Fruit fly (Drosophila melanogaster): ENCODE results near the gene N.

Gene N

DNA sequence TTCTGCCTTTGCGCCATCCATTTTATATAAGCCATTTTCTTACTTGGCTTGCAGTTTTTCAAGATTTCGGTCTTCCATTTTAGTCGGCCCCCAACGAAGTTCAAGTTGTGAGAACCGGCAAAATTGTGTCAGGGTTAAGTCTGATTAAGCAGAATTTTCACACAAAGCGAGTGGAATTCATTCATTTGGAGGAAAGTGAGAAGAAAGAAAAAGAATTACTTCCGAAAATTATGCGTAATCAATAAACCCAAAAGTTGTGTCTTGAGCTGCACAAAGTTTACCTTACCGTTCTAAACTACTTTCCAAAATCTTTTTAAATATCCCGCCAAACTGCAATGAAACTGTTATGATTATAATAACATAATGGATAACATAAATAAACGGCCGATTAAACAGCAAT, 39.7 kb downstream of the N start, which contains the start of gene Fcp3C:
Gene Fcp3C, minus strand, starts transcription at position 101 of the 400 bp plus-strand sequence.
- no peak for TF ChIP-seq CG17801 (GFP tag; optimal IDR thresholded peaks at IDR 0.05; ENCODE audit: partially characterized antibody)

DNA sequence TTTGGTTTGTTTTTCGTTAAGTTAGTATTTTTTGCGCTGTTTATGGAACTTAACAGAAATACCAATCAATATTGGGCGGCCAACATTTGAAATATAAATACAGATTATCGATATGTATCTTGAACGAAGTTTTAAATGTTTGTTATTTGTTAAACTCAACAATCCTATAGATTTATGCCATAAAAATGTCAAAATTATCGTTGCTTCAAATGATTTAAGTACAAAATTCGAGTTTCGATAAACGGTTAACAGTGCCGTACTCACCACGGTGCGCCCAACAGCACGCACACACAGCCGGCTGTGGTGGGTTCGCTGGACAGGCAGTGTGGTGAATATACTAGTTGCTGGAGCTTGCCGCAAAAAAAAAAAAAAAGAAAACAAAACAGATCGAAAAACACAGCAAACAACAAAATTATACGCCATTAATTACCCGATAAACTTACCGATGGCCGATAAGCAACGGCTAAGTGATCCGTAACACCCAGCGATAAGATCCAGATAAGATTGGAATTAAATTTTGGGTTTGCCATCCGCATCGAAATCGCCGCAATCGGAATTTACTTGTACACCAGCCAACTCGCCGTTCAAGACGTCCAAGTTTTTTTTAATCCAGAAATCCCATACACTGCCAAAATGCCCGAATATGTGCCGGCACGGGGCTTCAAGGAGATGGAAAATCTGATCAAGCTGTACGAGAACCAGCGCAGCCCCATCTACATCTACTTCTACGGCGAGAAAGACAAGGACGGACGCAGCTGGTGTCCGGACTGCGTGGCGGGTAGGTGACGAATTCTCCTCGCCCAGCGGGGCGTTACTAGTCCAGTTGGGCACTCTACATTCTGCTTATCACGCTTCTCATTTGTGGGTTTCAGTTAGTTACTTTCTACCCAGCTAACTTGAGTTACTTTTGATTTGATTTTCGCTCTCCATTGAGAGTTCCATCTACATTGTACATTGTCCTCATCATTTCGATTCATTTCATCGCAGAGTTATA, 40.5 kb downstream of the N start, which contains the start of gene CG3939:
Gene CG3939, plus strand, starts transcription at position 138 of the 994 bp plus-strand sequence.
- TF ChIP-seq CG17801 (GFP tag; optimal IDR thresholded peaks at IDR 0.05; ENCODE audit: partially characterized antibody): no peak

DNA sequence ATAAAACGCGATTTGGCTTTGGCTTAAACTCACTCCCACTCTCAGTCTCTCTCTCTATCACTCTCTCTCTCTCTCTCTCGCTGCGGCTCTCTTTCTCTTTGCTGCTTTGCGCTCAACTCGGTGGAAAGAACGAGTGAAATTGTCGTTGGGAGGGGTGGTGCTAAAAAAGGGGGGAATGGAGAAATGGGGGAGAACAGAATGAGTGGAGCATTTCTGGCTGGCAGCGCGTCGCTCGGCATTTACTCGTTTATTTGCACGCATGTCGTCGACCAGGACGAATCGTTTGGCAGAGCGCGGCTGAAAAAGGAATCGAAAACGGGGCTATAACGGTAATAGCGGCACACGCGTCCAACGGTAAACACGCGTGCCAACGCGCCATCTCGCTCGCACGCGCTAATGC, 41.5 kb downstream of the N start, which contains the start of gene dnc:
Gene dnc, plus strand, starts transcription at position 248 of the 400 bp plus-strand sequence.
- TF ChIP-seq CG17801 (GFP tag; optimal IDR thresholded peaks at IDR 0.05; ENCODE audit: partially characterized antibody): no peak

DNA sequence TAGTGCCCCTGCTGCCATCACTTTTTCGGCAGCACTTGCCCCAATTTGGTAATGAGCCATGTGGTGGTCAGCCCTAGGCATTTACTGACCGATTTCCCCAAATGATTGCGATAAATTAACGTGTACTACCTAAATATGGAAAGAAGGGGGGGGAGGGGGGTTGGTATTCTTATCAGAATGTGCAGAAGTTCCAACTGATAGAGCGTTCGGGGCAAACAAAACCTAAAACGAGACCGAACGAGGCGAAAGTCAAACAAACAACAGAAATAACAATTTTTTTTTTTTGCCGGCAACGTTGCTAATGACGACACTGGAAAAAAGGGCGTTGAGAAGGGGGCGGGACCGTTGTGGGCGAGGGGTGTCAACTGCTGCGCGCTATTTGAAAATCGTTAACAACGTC, 51.9 kb downstream of the N start:
- TF ChIP-seq CG17801 (GFP tag; optimal IDR thresholded peaks at IDR 0.05; ENCODE audit: partially characterized antibody): no peak

DNA sequence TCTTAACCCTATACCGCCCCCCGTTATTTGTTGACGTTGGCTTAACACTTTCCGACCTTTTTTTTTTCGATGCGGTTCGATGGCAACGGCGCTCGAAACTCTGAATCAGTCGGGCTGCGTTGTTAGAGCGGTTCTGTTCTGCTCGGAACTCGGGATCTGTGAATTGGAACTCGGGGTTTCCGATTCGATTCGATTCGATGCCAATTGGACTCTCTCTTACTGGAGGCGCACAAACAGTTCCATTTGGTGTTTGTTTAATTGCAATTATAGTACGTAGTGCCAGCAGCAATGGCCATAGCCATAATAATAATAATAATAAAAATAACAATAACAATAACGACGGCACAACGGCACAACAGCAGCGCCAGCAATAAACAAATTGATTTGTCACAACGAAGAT, 52.9 kb downstream of the N start:
- TF ChIP-seq CG17801 (GFP tag; optimal IDR thresholded peaks at IDR 0.05; ENCODE audit: partially characterized antibody): no peak

DNA sequence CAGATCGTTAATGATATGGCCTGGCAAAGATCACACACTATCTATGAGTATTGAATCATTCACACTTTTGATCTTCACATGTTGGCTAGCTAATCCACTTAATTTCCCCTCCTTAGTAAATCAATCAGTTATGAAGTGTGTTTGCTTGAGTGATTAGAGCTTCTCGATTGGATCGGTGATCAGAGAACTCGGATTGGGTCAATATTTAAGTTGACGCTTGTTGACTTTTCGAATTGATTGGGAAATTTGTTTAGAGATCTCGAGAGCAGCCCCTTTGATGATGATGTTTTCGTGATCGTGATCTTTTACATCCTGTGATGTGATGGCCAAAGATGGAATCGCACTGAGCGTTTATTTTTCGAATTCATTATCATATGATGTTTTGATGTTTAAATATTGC, 53.7 kb downstream of the N start:
- TF ChIP-seq CG17801 (GFP tag; optimal IDR thresholded peaks at IDR 0.05; ENCODE audit: partially characterized antibody): no peak

DNA sequence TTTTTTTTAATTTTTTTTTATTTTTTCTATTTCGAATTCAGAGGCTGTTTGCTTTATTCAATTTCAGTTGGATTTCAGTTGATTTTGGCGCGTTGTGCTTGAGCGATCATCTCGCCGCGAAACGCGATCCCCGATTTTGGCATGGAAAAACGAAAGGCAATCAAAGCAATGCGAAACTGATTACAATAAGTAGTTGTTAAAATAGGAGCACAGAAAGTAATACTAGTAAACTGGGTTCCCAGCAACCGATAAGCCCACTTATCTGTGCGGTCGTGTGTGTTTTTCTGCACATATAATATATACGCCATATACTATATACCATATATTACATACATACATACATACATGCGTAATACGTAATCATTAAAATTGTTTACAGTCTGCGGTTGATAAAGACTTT, 54.5 kb downstream of the N start:
- no peak for TF ChIP-seq CG17801 (GFP tag; optimal IDR thresholded peaks at IDR 0.05; ENCODE audit: partially characterized antibody)

DNA sequence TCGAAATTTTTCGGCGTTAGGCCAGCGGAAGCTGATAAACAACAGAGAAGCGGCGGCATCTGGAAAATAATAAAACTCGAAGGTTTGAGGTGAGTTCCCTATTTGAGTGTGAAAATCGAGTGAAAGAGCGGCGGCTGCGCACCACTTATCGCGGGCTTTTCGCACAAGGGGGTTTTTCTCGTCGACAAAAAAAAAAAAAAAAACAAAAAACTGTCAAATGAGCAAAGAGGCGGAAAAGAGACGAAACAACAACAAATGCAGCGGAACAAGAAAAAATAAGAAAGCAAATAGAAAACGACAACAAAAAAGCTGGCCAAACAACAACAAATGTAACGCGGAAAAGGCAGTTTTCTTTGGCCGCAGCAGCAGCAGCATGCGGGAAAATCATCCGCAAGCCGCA, 55.1 kb downstream of the N start:
- no peak for TF ChIP-seq CG17801 (GFP tag; optimal IDR thresholded peaks at IDR 0.05; ENCODE audit: partially characterized antibody)

DNA sequence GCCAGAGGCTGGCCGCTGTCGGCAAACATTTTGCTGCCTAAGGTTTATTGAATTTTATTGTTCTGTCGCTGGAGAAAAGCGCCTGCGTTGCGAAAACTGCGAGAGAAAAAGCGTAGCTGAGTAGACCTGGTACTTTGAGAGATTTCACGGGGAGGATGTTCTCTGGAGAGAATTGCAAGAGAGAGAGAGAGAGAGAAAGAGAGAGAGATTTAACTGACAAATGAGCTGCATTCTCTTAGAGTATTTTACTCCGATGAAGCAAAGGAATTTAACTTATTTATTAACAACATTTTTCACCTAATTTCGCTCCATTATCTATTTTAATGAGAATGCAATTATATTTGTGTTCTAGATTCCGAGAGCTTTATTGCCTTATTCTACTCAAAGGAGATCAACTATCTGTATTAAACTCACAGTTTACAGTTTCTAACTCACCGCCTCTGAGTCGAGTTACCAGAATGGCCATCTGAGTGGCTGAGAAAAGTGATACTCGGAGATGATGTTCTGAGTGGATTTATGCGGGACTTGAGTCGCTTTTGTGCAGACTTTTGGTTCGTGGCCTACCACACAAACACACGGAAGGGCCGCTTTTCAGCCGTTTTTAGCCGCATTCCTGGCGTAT, 56.3 kb downstream of the N start:
- TF ChIP-seq CG17801 (GFP tag; optimal IDR thresholded peaks at IDR 0.05; ENCODE audit: partially characterized antibody): no peak

DNA sequence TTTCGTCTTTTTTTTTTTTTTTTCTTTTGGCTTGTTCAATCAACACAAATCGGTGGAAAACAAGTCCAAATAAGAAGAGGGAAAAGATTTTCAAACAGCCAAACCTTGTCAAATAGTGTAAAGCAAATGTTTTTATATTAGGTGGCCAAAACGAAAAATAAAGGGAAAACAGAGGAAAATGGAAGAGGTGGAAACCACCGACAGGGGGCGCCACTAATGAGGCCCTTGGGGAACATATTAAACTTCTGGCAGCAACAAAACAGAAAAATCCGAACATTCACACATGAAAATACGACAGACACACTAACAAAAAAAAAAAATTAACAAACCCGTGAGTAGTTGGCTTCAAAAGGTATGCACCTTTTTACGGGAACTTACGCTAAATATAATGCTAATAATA, 57.6 kb downstream of the N start:
- no peak for TF ChIP-seq CG17801 (GFP tag; optimal IDR thresholded peaks at IDR 0.05; ENCODE audit: partially characterized antibody)

DNA sequence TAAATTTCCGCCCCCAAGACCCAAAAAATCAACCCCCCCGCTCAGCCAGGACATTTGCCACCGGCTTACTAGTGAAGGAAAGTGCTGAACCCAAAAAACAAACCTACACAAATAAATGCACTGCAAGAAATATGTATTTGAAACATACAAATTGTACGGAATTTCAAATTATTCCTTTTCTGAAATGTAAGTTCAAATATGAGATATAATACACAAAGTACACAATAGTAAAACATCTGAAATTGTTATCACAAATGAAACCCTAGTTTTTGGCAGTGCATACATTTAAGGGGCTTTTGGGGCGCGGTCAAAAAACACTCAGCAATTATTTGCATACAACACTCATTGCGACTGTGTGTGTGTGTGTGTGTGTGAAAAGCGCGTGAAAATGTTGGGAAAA, 59.1 kb downstream of the N start:
- TF ChIP-seq CG17801 (GFP tag; optimal IDR thresholded peaks at IDR 0.05; ENCODE audit: partially characterized antibody): no peak

DNA sequence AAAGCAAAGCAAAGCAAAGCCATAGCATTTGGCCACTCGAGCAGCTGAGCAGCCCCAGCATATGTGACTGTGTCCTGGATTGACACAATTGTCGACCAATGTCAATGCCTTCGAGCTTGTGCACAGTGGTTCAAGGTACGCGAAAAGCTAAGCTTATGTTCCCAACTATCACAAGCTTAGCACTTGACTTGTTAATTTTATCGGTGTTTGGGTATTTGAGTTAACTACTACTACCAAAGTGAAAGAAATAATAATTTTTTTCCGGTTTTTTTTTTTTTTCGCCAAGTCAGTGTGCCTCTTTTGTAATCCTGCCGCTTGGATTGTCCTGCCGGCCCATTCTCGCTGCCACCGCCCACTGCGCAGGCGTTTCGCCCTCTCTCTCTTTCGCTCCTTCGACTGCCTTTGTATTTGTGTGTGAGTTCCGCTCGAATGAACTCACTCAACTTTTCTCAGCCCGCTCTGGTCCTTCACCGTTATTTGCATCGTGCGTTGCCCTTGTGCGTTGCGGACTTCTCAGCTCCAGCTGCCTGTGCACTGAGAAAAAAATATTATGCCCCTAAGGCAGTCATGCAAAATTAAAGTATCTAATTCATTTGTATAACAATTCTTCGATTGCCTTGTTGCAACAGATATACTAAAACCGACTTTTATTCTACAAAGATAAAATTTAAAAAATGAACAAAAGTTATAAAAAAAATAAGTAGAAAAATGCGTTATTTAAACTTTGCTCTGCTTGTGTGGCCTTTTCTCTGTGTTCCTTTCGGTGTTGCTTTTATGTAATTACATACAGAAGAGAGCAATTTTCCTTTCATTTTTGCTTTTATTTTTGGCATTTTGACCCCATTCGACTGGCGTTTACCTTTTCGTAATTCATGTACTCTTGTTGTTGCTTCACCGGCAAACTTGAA, 71.5 kb downstream of the N start:
- TF ChIP-seq CG17801 (GFP tag; optimal IDR thresholded peaks at IDR 0.05; ENCODE audit: partially characterized antibody): no peak

Measured in ovary, adult (tissue).